Worm (Caenorhabditis elegans) whole organism, young adult: ENCODE data around the gene clc-4.

Experiments used
- B0336.3 ChIP-seq: fragments of 200-800 bp; sonication (Bioruptor generic); IDR thresholded peaks from 2 replicates; pipeline ENCODE4 v1.3.6; 2022; ENCODE audit warnings: missing genetic modification characterization, missing compliant biosample characterization
- C17E4.6 ChIP-seq: fragments of 200-800 bp; sonication (Bioruptor generic); IDR thresholded peaks from 2 replicates; pipeline ENCODE4 v1.3.6; 2022; ENCODE audit warnings: missing genetic modification reagents, missing genetic modification characterization, missing compliant biosample characterization
- F10E7.11 ChIP-seq: sonication (generic microtip); optimal IDR thresholded peaks from 2 replicates; lab custom pipeline; 2017; ENCODE audit warnings: mild to moderate bottlenecking, missing genetic modification characterization, moderate library complexity, missing compliant biosample characterization
- F22D6.2 ChIP-seq: sonication (generic microtip); optimal IDR thresholded peaks from 2 replicates; lab custom pipeline; 2016; ENCODE audit warnings: mild to moderate bottlenecking, missing genetic modification characterization, missing compliant biosample characterization
- F33H1.4 ChIP-seq: fragments of 200-800 bp; sonication (Bioruptor generic); IDR thresholded peaks from 2 replicates; pipeline ENCODE4 v1.3.6; 2022; ENCODE audit warnings: missing genetic modification reagents, missing genetic modification characterization, missing compliant biosample characterization
- F37B4.10 ChIP-seq: fragments of 200-800 bp; sonication (Bioruptor generic); IDR thresholded peaks from 2 replicates; pipeline ENCODE4 v1.3.6; 2022; ENCODE audit warnings: missing genetic modification characterization, missing compliant biosample characterization
- F39B2.1 ChIP-seq: fragments of 200-800 bp; sonication (Bioruptor generic); IDR thresholded peaks from 2 replicates; pipeline ENCODE4 v1.3.6; 2022; ENCODE audit warnings: missing genetic modification reagents, missing genetic modification characterization, missing compliant biosample characterization
- F49E8.2 ChIP-seq: sonication (generic microtip); optimal IDR thresholded peaks from 3 replicates; lab custom pipeline; 2017; ENCODE audit warnings: missing genetic modification characterization, mild to moderate bottlenecking, missing compliant biosample characterization, antibody characterized with exemption, moderate library complexity; ENCODE audit not compliant: insufficient read depth
- F55B11.4 ChIP-seq: sonication (generic microtip); optimal IDR thresholded peaks from 2 replicates; lab custom pipeline; 2016; ENCODE audit warnings: missing compliant biosample characterization, missing genetic modification characterization, borderline replicate concordance; ENCODE audit not compliant: insufficient read depth
- F57A8.1 ChIP-seq: fragments of 200-800 bp; sonication (Bioruptor generic); optimal IDR thresholded peaks from 2 replicates; lab custom pipeline; 2018; ENCODE audit warnings: mild to moderate bottlenecking, missing genetic modification characterization, moderate library complexity, missing compliant biosample characterization
- Y56A3A.18 ChIP-seq: fragments of 200-800 bp; sonication (Bioruptor generic); IDR thresholded peaks from 2 replicates; pipeline ENCODE4 v1.3.6; 2022; ENCODE audit warnings: missing genetic modification reagents, missing genetic modification characterization, missing compliant biosample characterization
- Y79H2A.3 ChIP-seq: fragments of 200-800 bp; sonication (Bioruptor generic); conservative IDR thresholded peaks from 2 replicates; pipeline ENCODE4 v1.3.6; 2022; ENCODE audit warnings: missing genetic modification reagents, missing genetic modification characterization, missing compliant biosample characterization
- attf-5 ChIP-seq: fragments of 200-800 bp; sonication (Bioruptor generic); optimal IDR thresholded peaks from 2 replicates; lab custom pipeline; 2018; ENCODE audit warnings: mild to moderate bottlenecking, missing genetic modification characterization, missing compliant biosample characterization
- attf-6 ChIP-seq: fragments of 200-800 bp; sonication (Bioruptor generic); IDR thresholded peaks from 2 replicates; pipeline ENCODE4 v1.3.6; 2022; ENCODE audit warnings: missing genetic modification reagents, missing genetic modification characterization, missing compliant biosample characterization
- cebp-2 ChIP-seq: fragments of 200-800 bp; sonication (Bioruptor generic); IDR thresholded peaks from 2 replicates; pipeline ENCODE4 v1.3.6; 2022; ENCODE audit warnings: missing genetic modification characterization, missing compliant biosample characterization
- ceh-100 ChIP-seq: fragments of 200-800 bp; sonication (Bioruptor generic); IDR thresholded peaks from 2 replicates; pipeline ENCODE4 v1.3.6; 2022; ENCODE audit warnings: missing genetic modification reagents, missing genetic modification characterization, missing compliant biosample characterization
- ceh-40 ChIP-seq: fragments of 200-800 bp; sonication (Bioruptor generic); IDR thresholded peaks from 2 replicates; pipeline ENCODE4 v1.3.6; 2022; ENCODE audit warnings: missing genetic modification characterization, missing compliant biosample characterization
- ceh-79 ChIP-seq: sonication (generic microtip); optimal IDR thresholded peaks from 2 replicates; lab custom pipeline; 2017; ENCODE audit warnings: mild to moderate bottlenecking, missing genetic modification characterization, missing compliant biosample characterization
- chd-7 ChIP-seq: sonication (generic microtip); optimal IDR thresholded peaks from 2 replicates; lab custom pipeline; 2016; ENCODE audit warnings: mild to moderate bottlenecking, missing genetic modification characterization, moderate library complexity, missing compliant biosample characterization
- dpl-1 ChIP-seq: fragments of 150-350 bp; optimal IDR thresholded peaks from 2 replicates; lab custom pipeline; 2014; ENCODE audit warnings: missing biosample characterization, missing genetic modification reagents, missing genetic modification characterization
- efl-1 ChIP-seq: fragments of 150-350 bp; optimal IDR thresholded peaks from 2 replicates; lab custom pipeline; 2014; ENCODE audit warnings: missing biosample characterization, missing genetic modification reagents, missing genetic modification characterization
- egl-18 ChIP-seq: fragments of 200-800 bp; sonication (Bioruptor generic); IDR thresholded peaks from 2 replicates; pipeline ENCODE4 v1.3.6; 2022; ENCODE audit warnings: missing genetic modification reagents, missing genetic modification characterization, missing compliant biosample characterization
- ekl-4 ChIP-seq: fragments of 200-800 bp; sonication (Bioruptor generic); IDR thresholded peaks from 2 replicates; pipeline ENCODE4 v1.3.6; 2022; ENCODE audit warnings: missing genetic modification reagents, missing genetic modification characterization, missing compliant biosample characterization
- fkh-3 ChIP-seq: sonication (generic microtip); optimal IDR thresholded peaks from 2 replicates; lab custom pipeline; 2016; ENCODE audit warnings: mild to moderate bottlenecking, missing genetic modification characterization, missing compliant biosample characterization
- hrde-1 ChIP-seq: sonication (generic microtip); optimal IDR thresholded peaks from 2 replicates; lab custom pipeline; 2016; ENCODE audit warnings: missing genetic modification characterization, mild to moderate bottlenecking, missing compliant biosample characterization, moderate library complexity, missing genotype, missing genetic modification reagents, borderline replicate concordance
- lin-35 ChIP-seq, 3 experiments: fragments of 150-350 bp in 2 of 3; sonication (generic microtip) in 1 of 3; optimal IDR thresholded peaks; 2 replicates each; lab custom pipeline; 2014 to 2018; ENCODE audit warnings: missing biosample characterization in 3 of 3, missing genetic modification characterization in 3 of 3, missing genetic modification reagents in 3 of 3
- lin-40 ChIP-seq: sonication (generic microtip); optimal IDR thresholded peaks from 2 replicates; lab custom pipeline; 2016; ENCODE audit warnings: missing genetic modification characterization, mild to moderate bottlenecking, missing compliant biosample characterization, missing genotype, missing genetic modification reagents
- lir-1 ChIP-seq: fragments of 200-800 bp; sonication (Bioruptor generic); conservative IDR thresholded peaks from 2 replicates; pipeline ENCODE4 v1.3.6; 2022; ENCODE audit warnings: missing genetic modification reagents, missing genetic modification characterization, missing compliant biosample characterization
- lsl-1 ChIP-seq: fragments of 200-800 bp; sonication (Bioruptor generic); optimal IDR thresholded peaks from 2 replicates; lab custom pipeline; 2018; ENCODE audit warnings: mild to moderate bottlenecking, missing genetic modification characterization, moderate library complexity, missing compliant biosample characterization
- madf-3 ChIP-seq: fragments of 200-800 bp; sonication (Bioruptor generic); IDR thresholded peaks from 2 replicates; pipeline ENCODE4 v1.3.6; 2022; ENCODE audit warnings: missing genetic modification reagents, missing genetic modification characterization, missing compliant biosample characterization
- madf-6 ChIP-seq: fragments of 200-800 bp; sonication (Bioruptor generic); IDR thresholded peaks from 2 replicates; pipeline ENCODE4 v1.3.6; 2022; ENCODE audit warnings: missing genetic modification reagents, missing genetic modification characterization, missing compliant biosample characterization
- mxl-1 ChIP-seq: sonication (generic microtip); optimal IDR thresholded peaks from 2 replicates; lab custom pipeline; 2016; ENCODE audit warnings: missing genetic modification characterization, missing compliant biosample characterization
- nfya-1 ChIP-seq: sonication (generic microtip); optimal IDR thresholded peaks from 2 replicates; lab custom pipeline; 2017; ENCODE audit warnings: antibody characterized with exemption, missing compliant biosample characterization, missing genetic modification characterization, borderline replicate concordance; ENCODE audit not compliant: insufficient read depth
- nfya-2 ChIP-seq: fragments of 200-800 bp; sonication (Bioruptor generic); IDR thresholded peaks from 2 replicates; pipeline ENCODE4 v1.3.6; 2022; ENCODE audit warnings: missing genetic modification reagents, missing genetic modification characterization, missing compliant biosample characterization
- nhr-179 ChIP-seq: sonication (generic microtip); optimal IDR thresholded peaks from 2 replicates; lab custom pipeline; 2016; ENCODE audit warnings: mild to moderate bottlenecking, missing genetic modification characterization, missing compliant biosample characterization
- nhr-90 ChIP-seq: sonication (generic microtip); optimal IDR thresholded peaks from 2 replicates; lab custom pipeline; 2016; ENCODE audit warnings: missing genotype, mild to moderate bottlenecking, missing genetic modification characterization, missing compliant biosample characterization
- rec-8 ChIP-seq, 2 experiments: sonication (generic microtip); optimal IDR thresholded peaks; 2 replicates each; lab custom pipeline; 2016; ENCODE audit warnings: mild to moderate bottlenecking in 2 of 2, missing genetic modification characterization in 2 of 2, missing genetic modification reagents in 2 of 2, missing genotype in 2 of 2, missing biosample characterization in 1 of 2, missing compliant biosample characterization in 1 of 2, moderate library complexity in 1 of 2
- rpc-1 ChIP-seq, 2 experiments: fragments of 150-350 bp in 1 of 2; sonication (generic microtip) in 1 of 2; optimal IDR thresholded peaks; 2 replicates each; lab custom pipeline; 2014 to 2018; ENCODE audit warnings: missing biosample characterization in 1 of 2, missing genetic modification characterization in 1 of 2, missing genetic modification reagents in 1 of 2, missing genotype in 1 of 2
- sdz-38 ChIP-seq: sonication (generic microtip); optimal IDR thresholded peaks from 2 replicates; lab custom pipeline; 2016; ENCODE audit warnings: missing genotype, missing genetic modification characterization, missing compliant biosample characterization
- snpc-1.3 ChIP-seq: sonication (generic microtip); optimal IDR thresholded peaks from 2 replicates; lab custom pipeline; 2017; ENCODE audit warnings: missing genetic modification characterization, mild to moderate bottlenecking, missing compliant biosample characterization, antibody characterized with exemption, moderate library complexity, missing genotype, missing genetic modification reagents; ENCODE audit not compliant: insufficient read depth
- snpc-4 ChIP-seq, 5 experiments: fragments of 150-350 bp in 1 of 5; sonication (generic microtip) in 4 of 5; optimal IDR thresholded peaks; 2 replicates each; lab custom pipeline; 2014 to 2018; ENCODE audit warnings: missing genetic modification characterization in 5 of 5, missing biosample characterization in 3 of 5, antibody characterized with exemption in 2 of 5, mild to moderate bottlenecking in 2 of 5, missing compliant biosample characterization in 2 of 5, missing genotype in 2 of 5, moderate library complexity in 2 of 5, missing genetic modification reagents in 1 of 5
- sptf-2 ChIP-seq: fragments of 200-800 bp; sonication (Bioruptor generic); optimal IDR thresholded peaks from 2 replicates; lab custom pipeline; 2018; ENCODE audit warnings: mild to moderate bottlenecking, missing genetic modification characterization, missing compliant biosample characterization
- tlf-1 ChIP-seq: fragments of 200-800 bp; sonication (Bioruptor generic); optimal IDR thresholded peaks from 2 replicates; lab custom pipeline; 2018; ENCODE audit warnings: mild to moderate bottlenecking, missing genetic modification characterization, missing compliant biosample characterization
- xnd-1 ChIP-seq: sonication (generic microtip); optimal IDR thresholded peaks from 2 replicates; lab custom pipeline; 2016; ENCODE audit warnings: missing genotype, missing genetic modification reagents, missing genetic modification characterization, missing compliant biosample characterization
- zfh-2 ChIP-seq: fragments of 200-800 bp; sonication (Bioruptor generic); conservative IDR thresholded peaks from 2 replicates; pipeline ENCODE4 v1.3.6; 2022; ENCODE audit warnings: missing genetic modification reagents, missing genetic modification characterization, missing compliant biosample characterization
- ztf-18 ChIP-seq: sonication (generic microtip); optimal IDR thresholded peaks from 2 replicates; lab custom pipeline; 2016; ENCODE audit warnings: missing genotype, mild to moderate bottlenecking, missing genetic modification characterization, missing compliant biosample characterization
- ztf-25 ChIP-seq: fragments of 200-800 bp; sonication (Bioruptor generic); IDR thresholded peaks from 2 replicates; pipeline ENCODE4 v1.3.6; 2022; ENCODE audit warnings: missing genetic modification reagents, missing genetic modification characterization, missing compliant biosample characterization

The clc-4 gene

DNA sequence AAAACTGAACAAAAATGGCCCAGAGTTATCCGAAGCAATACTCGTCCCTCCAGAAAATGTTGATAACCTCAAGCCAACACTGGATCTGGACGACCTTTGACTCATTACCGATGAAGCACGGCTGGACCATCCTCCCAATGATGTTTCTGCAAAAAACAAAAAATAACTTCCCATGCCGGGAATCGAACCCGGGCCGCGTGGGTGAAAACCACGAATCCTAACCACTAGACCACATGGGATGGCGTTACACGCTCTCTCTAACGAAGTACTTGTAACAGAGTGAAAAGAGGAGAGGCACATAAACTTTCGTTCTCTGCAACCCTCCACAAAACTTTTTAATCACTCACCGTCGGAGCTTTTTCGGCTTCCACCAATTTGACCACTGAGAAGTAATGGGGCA is 37.4 kb upstream of the clc-4 start (continued):
- TF ChIP-seq snpc-4 (GFP tag; optimal IDR thresholded peaks at IDR 0.05; lab: Kevin White, UChicago) = no peak
- TF ChIP-seq snpc-4 (tag; optimal IDR thresholded peaks at IDR 0.05; lab: Kevin White, UChicago) = no peak
- TF ChIP-seq sptf-2 = no peak
- no peak for TF ChIP-seq lsl-1
- peak; percentile 89 for TF ChIP-seq Y56A3A.18
- TF ChIP-seq sdz-38 (tag; lab: Kevin White, UChicago) = no peak
- TF ChIP-seq madf-6 (GFP tag; lab: Robert Waterston, UW) = peak; percentile 56
- no peak for TF ChIP-seq attf-5 (GFP tag; lab: Kevin White, UChicago)
- no peak for TF ChIP-seq nhr-179
- TF ChIP-seq efl-1 (GFP tag; lab: Kevin White, UChicago) = no peak
- TF ChIP-seq xnd-1 (tag; lab: Kevin White, UChicago) = no peak
- peak; percentile 86 for TF ChIP-seq rpc-1 (optimal IDR thresholded peaks at IDR 0.05; lab: Kevin White, UChicago)
- peak; percentile 90 for TF ChIP-seq rpc-1 (tag; optimal IDR thresholded peaks at IDR 0.05; lab: Kevin White, UChicago)
- TF ChIP-seq mxl-1 (tag; lab: Kevin White, UChicago) = peak; percentile 74
- no peak for TF ChIP-seq lin-35 (GFP tag; optimal IDR thresholded peaks at IDR 0.05; lab: Kevin White, UChicago)
- TF ChIP-seq ekl-4 (GFP tag; lab: Robert Waterston, UW) = peak; percentile 63
- TF ChIP-seq nfya-1 = no peak
- peak; percentile 77 for TF ChIP-seq nhr-90 (tag; lab: Kevin White, UChicago)
- no peak for TF ChIP-seq F33H1.4
- no peak; the same call in 1 of the 2 replicates for TF ChIP-seq B0336.3 (GFP tag; lab: Robert Waterston, UW)
- no peak for TF ChIP-seq dpl-1 (GFP tag; lab: Kevin White, UChicago)
- no peak for TF ChIP-seq nfya-2 (GFP tag; lab: Robert Waterston, UW)
- no peak for TF ChIP-seq madf-3 (GFP tag; lab: Robert Waterston, UW)
- peak; percentile 31 for TF ChIP-seq chd-7
- no peak for TF ChIP-seq ceh-100 (GFP tag; lab: Robert Waterston, UW)
- no peak for TF ChIP-seq F55B11.4 (tag; lab: Kevin White, UChicago)
- TF ChIP-seq fkh-3 = no peak
- TF ChIP-seq snpc-1.3 (tag; lab: Kevin White, UChicago) = no peak
- TF ChIP-seq F39B2.1 (GFP tag; lab: Robert Waterston, UW) = no peak
- TF ChIP-seq attf-6 (GFP tag; lab: Robert Waterston, UW) = peak; percentile 62; the same call in 1 of the 2 replicates
- no peak for TF ChIP-seq F10E7.11 (tag; lab: Kevin White, UChicago)
- no peak for TF ChIP-seq tlf-1
- peak; percentile 64; the same call in 1 of the 2 replicates for TF ChIP-seq cebp-2
- no peak; the same call in 1 of the 2 replicates for TF ChIP-seq zfh-2 (GFP tag; lab: Robert Waterston, UW)
- TF ChIP-seq ceh-40 (GFP tag; lab: Robert Waterston, UW) = peak; percentile 45; the same call in 1 of the 2 replicates
- TF ChIP-seq lin-40 (tag; lab: Kevin White, UChicago) = no peak
- no peak for TF ChIP-seq F37B4.10 (GFP tag; lab: Robert Waterston, UW)
- TF ChIP-seq C17E4.6 (GFP tag; lab: Robert Waterston, UW) = no peak
- peak in 1 of 2 experiments; percentile 17 for TF ChIP-seq rec-8 (tag; optimal IDR thresholded peaks at IDR 0.05; lab: Kevin White, UChicago)
- TF ChIP-seq F49E8.2 (tag; lab: Kevin White, UChicago) = no peak
- no peak for TF ChIP-seq Y79H2A.3 (GFP tag; lab: Robert Waterston, UW)
- peak; percentile 8 for TF ChIP-seq hrde-1 (tag; lab: Kevin White, UChicago)
- peak; percentile 83; the same call in 1 of the 2 replicates for TF ChIP-seq ztf-25
- no peak for TF ChIP-seq F57A8.1 (GFP tag; lab: Kevin White, UChicago)
- peak; percentile 62 for TF ChIP-seq ceh-79
- TF ChIP-seq ztf-18 (tag; lab: Kevin White, UChicago) = peak; percentile 52
- TF ChIP-seq F22D6.2 (tag; lab: Kevin White, UChicago) = no peak
- no peak for TF ChIP-seq lir-1 (GFP tag; lab: Robert Waterston, UW)
- no peak for TF ChIP-seq egl-18 (GFP tag; lab: Robert Waterston, UW)
